Worm (Caenorhabditis elegans) whole organism, late embryonic: Measurements from ENCODE around the gene pck-1.
A peak's percentile ranks its signal among the peaks of the same experiment; 100 is the strongest.

Experiments
- C08G9.2 ChIP-seq: sonication (generic microtip); optimal IDR thresholded peaks from 2 replicates; lab custom pipeline; 2016; ENCODE audit warnings: mild to moderate bottlenecking, missing genetic modification characterization, moderate library complexity, missing compliant biosample characterization
- T23F11.4 ChIP-seq: fragments of 200-800 bp; sonication (Bioruptor generic); optimal IDR thresholded peaks from 2 replicates; lab custom pipeline; 2018; ENCODE audit warnings: mild to moderate bottlenecking, missing genetic modification characterization, missing compliant biosample characterization
- ama-1 ChIP-seq: fragments of 150-350 bp; optimal IDR thresholded peaks from 2 replicates; lab custom pipeline; 2014
- ceh-24 ChIP-seq: sonication (generic microtip); optimal IDR thresholded peaks from 2 replicates; lab custom pipeline; 2016; ENCODE audit warnings: mild to moderate bottlenecking, missing genetic modification characterization, missing compliant biosample characterization
- ceh-9 ChIP-seq: sonication (generic microtip); optimal IDR thresholded peaks from 2 replicates; lab custom pipeline; 2016; ENCODE audit warnings: mild to moderate bottlenecking, missing genetic modification characterization, inconsistent platforms, missing compliant biosample characterization
- dmd-4 ChIP-seq: sonication (generic microtip); optimal IDR thresholded peaks from 2 replicates; lab custom pipeline; 2016; ENCODE audit warnings: borderline replicate concordance, missing genetic modification characterization, missing compliant biosample characterization
- ets-4 ChIP-seq: sonication (generic microtip); optimal IDR thresholded peaks from 2 replicates; lab custom pipeline; 2016; ENCODE audit warnings: missing genetic modification characterization, missing compliant biosample characterization
- fkh-10 ChIP-seq: fragments of 150-350 bp; optimal IDR thresholded peaks from 2 replicates; lab custom pipeline; 2014; ENCODE audit warnings: missing biosample characterization, missing genetic modification reagents, missing genetic modification characterization
- lin-11 ChIP-seq: fragments of 200-800 bp; sonication (Bioruptor generic); optimal IDR thresholded peaks from 2 replicates; lab custom pipeline; 2018; ENCODE audit warnings: mild to moderate bottlenecking, missing genetic modification characterization, missing compliant biosample characterization
- pha-4 ChIP-seq: fragments of 150-350 bp; optimal IDR thresholded peaks from 2 replicates; lab custom pipeline; 2018; ENCODE audit warnings: missing biosample characterization, missing genetic modification reagents, missing genetic modification characterization
- tbx-7 ChIP-seq: sonication (generic microtip); optimal IDR thresholded peaks from 2 replicates; lab custom pipeline; 2016; ENCODE audit warnings: missing genotype, missing genetic modification characterization, missing compliant biosample characterization
- unc-42 ChIP-seq: sonication (generic microtip); optimal IDR thresholded peaks from 2 replicates; lab custom pipeline; 2016; ENCODE audit warnings: missing genotype, missing genetic modification characterization, missing compliant biosample characterization
- unc-55 ChIP-seq: sonication (generic microtip); optimal IDR thresholded peaks from 2 replicates; lab custom pipeline; 2017; ENCODE audit warnings: missing biosample characterization, missing genetic modification reagents, missing genetic modification characterization
- zip-5 ChIP-seq: sonication (generic microtip); optimal IDR thresholded peaks from 2 replicates; lab custom pipeline; 2016; ENCODE audit warnings: missing genetic modification characterization, missing compliant biosample characterization

- TF ChIP-seq unc-42 = peak; percentile 24
- TF ChIP-seq ceh-24 (tag; lab: Kevin White, UChicago) = no peak
- TF ChIP-seq ets-4 = no peak
- no peak for TF ChIP-seq pha-4 (tag; lab: Kevin White, UChicago)
- no peak for TF ChIP-seq ama-1 (lab: Kevin White, UChicago)
- no peak for TF ChIP-seq lin-11 (tag; lab: Kevin White, UChicago)
- TF ChIP-seq dmd-4 (tag; lab: Kevin White, UChicago) = no peak
- TF ChIP-seq zip-5 (tag; lab: Kevin White, UChicago) = no peak
- no peak for TF ChIP-seq tbx-7 (tag; lab: Kevin White, UChicago)
- no peak for TF ChIP-seq T23F11.4 (GFP tag; lab: Kevin White, UChicago)
- no peak for TF ChIP-seq C08G9.2 (tag; lab: Kevin White, UChicago)
- peak; percentile 5 for TF ChIP-seq unc-55 (GFP tag; lab: Kevin White, UChicago)
- no peak for TF ChIP-seq ceh-9 (tag; lab: Kevin White, UChicago)
- no peak for TF ChIP-seq fkh-10 (GFP tag; lab: Kevin White, UChicago)
Measured at ce11 chrIII:67025-67424, 965 bp upstream of the pck-1 start.
